Fruit fly (Drosophila melanogaster) whole organism, embryonic: ENCODE data around the gene CG46439.

Experiments used
- CG1647 ChIP-seq: fragments of 200-800 bp; sonication (Bioruptor generic); optimal IDR thresholded peaks from 3 replicates; lab custom pipeline; 2016; ENCODE audit warnings: missing biosample characterization, missing genetic modification characterization
- CG7786 ChIP-seq: fragments of 200-800 bp; sonication (Bioruptor generic); optimal IDR thresholded peaks from 2 replicates; lab custom pipeline; 2016; ENCODE audit warnings: missing biosample characterization, missing genetic modification characterization
- CG7987 ChIP-seq: fragments of 200-800 bp; sonication (Bioruptor generic); optimal IDR thresholded peaks from 2 replicates; lab custom pipeline; 2018; ENCODE audit warnings: missing biosample characterization, mild to moderate bottlenecking, missing genetic modification characterization, moderate library complexity
- CG9437 ChIP-seq: fragments of 200-800 bp; sonication (Bioruptor generic); optimal IDR thresholded peaks from 2 replicates; lab custom pipeline; 2018; ENCODE audit warnings: missing biosample characterization, mild to moderate bottlenecking, missing genetic modification characterization
- Dll ChIP-seq: fragments of 200-800 bp; sonication (Bioruptor generic); IDR thresholded peaks from 4 replicates; pipeline ENCODE4 v1.3.6; 2022; ENCODE audit warnings: missing biosample characterization, missing genetic modification characterization; ENCODE audit not compliant: partially characterized antibody
- Dp ChIP-seq: fragments of 200-800 bp; sonication (Bioruptor generic); optimal IDR thresholded peaks from 2 replicates; lab custom pipeline; 2018; ENCODE audit warnings: missing biosample characterization, mild to moderate bottlenecking, missing genetic modification characterization, moderate library complexity
- NK7.1 ChIP-seq: fragments of 200-800 bp; sonication (Bioruptor generic); optimal IDR thresholded peaks from 3 replicates; lab custom pipeline; 2016; ENCODE audit warnings: missing biosample characterization, missing genetic modification characterization
- Nf-YB ChIP-seq: fragments of 200-800 bp; sonication (Bioruptor generic); optimal IDR thresholded peaks from 3 replicates; lab custom pipeline; 2019; ENCODE audit warnings: missing biosample characterization, mild to moderate bottlenecking, missing genetic modification characterization, moderate library complexity
- Nf-YC ChIP-seq: fragments of 200-800 bp; optimal IDR thresholded peaks from 3 replicates; lab custom pipeline; 2019; ENCODE audit warnings: missing biosample characterization, mild to moderate bottlenecking, missing genetic modification characterization, moderate library complexity
- Rfx ChIP-seq: fragments of 200-800 bp; sonication (Bioruptor generic); IDR thresholded peaks from 2 replicates; pipeline ENCODE4 v1.3.6; 2022; ENCODE audit warnings: missing biosample characterization, missing genetic modification characterization
- az2 ChIP-seq: fragments of 200-800 bp; sonication (Bioruptor generic); optimal IDR thresholded peaks from 3 replicates; lab custom pipeline; 2016; ENCODE audit warnings: missing biosample characterization, missing genetic modification characterization
- bbx ChIP-seq: fragments of 200-800 bp; sonication (Bioruptor generic); IDR thresholded peaks from 2 replicates; pipeline ENCODE4 v1.3.6; 2022; ENCODE audit warnings: missing biosample characterization, missing genetic modification characterization; ENCODE audit not compliant: partially characterized antibody
- chinmo ChIP-seq: fragments of 200-800 bp; sonication (Bioruptor generic); IDR thresholded peaks from 4 replicates; pipeline ENCODE4 v1.3.6; 2022; ENCODE audit warnings: missing biosample characterization, missing genetic modification characterization; ENCODE audit not compliant: partially characterized antibody
- chn ChIP-seq: fragments of 200-800 bp; sonication (Bioruptor generic); optimal IDR thresholded peaks from 2 replicates; lab custom pipeline; 2016; ENCODE audit warnings: missing biosample characterization, missing genetic modification characterization
- grn ChIP-seq: fragments of 200-800 bp; sonication (Bioruptor generic); optimal IDR thresholded peaks from 3 replicates; lab custom pipeline; 2017; ENCODE audit warnings: missing biosample characterization, missing genetic modification characterization
- run ChIP-seq: fragments of 200-800 bp; sonication (Bioruptor generic); optimal IDR thresholded peaks from 3 replicates; lab custom pipeline; 2018; ENCODE audit warnings: missing biosample characterization, mild to moderate bottlenecking, missing genetic modification characterization
- sens ChIP-seq: fragments of 200-800 bp; sonication (Bioruptor generic); peaks from one replicate; lab custom pipeline; 2016; ENCODE audit warnings: missing biosample characterization, missing genetic modification characterization
- sima ChIP-seq: fragments of 200-800 bp; sonication (Bioruptor generic); optimal IDR thresholded peaks from 2 replicates; lab custom pipeline; 2016; ENCODE audit warnings: missing biosample characterization, missing genetic modification characterization
- sr ChIP-seq: fragments of 200-800 bp; sonication (Bioruptor generic); IDR thresholded peaks from 3 replicates; pipeline ENCODE4 v1.3.6; 2022; ENCODE audit warnings: missing biosample characterization, missing genetic modification characterization
- ssp ChIP-seq: fragments of 200-800 bp; sonication (Bioruptor generic); IDR thresholded peaks from 2 replicates; pipeline ENCODE4 v1.3.6; 2022; ENCODE audit warnings: missing biosample characterization, missing genetic modification characterization
- tll ChIP-seq, 2 experiments: fragments of 200-800 bp in 1 of 2; fragments of >200 bp in 1 of 2; sonication (Bioruptor generic) in 1 of 2; optimal IDR thresholded peaks; 2 replicates each; lab custom pipeline; 2017 to 2019; ENCODE audit warnings: missing biosample characterization in 2 of 2, missing genetic modification characterization in 2 of 2, mild to moderate bottlenecking in 1 of 2, moderate library complexity in 1 of 2
- z ChIP-seq: fragments of 200-800 bp; sonication (Bioruptor generic); IDR thresholded peaks from 3 replicates; pipeline ENCODE4 v1.3.6; 2022; ENCODE audit warnings: missing biosample characterization, missing genetic modification characterization
- zfh2 ChIP-seq: fragments of 200-800 bp; sonication (Bioruptor generic); optimal IDR thresholded peaks from 2 replicates; lab custom pipeline; 2016; ENCODE audit warnings: missing biosample characterization, missing genetic modification characterization

CG46439 gene

dm6 chr3L:11045009-11045408, 51.0 kb downstream of the CG46439 start (continued):
- TF ChIP-seq zfh2 (no peak), NK7.1 (no peak), sens (GFP tag; lab: Kevin White, UChicago) (peak; percentile 12), sima (GFP tag; lab: Kevin White, UChicago) (no peak), grn (GFP tag; lab: Kevin White, UChicago) (no peak), sr (no peak), az2 (GFP tag; lab: Kevin White, UChicago) (no peak), tll (GFP tag; optimal IDR thresholded peaks at IDR 0.05; lab: Kevin White, UChicago) (no peak), Nf-YB (GFP tag; lab: Kevin White, UChicago) (no peak), chn (GFP tag; lab: Kevin White, UChicago) (peak; percentile 16), z (no peak)

- TF ChIP-seq CG1647 (GFP tag; lab: Kevin White, UChicago) (no peak), Dp (GFP tag; lab: Kevin White, UChicago) (no peak), Rfx (GFP tag; lab: Robert Waterston, UW) (no peak), chinmo (GFP tag; lab: Robert Waterston, UW) (no peak), run (tag; lab: Kevin White, UChicago) (no peak), ssp (GFP tag; lab: Robert Waterston, UW) (no peak), CG7786 (GFP tag; lab: Kevin White, UChicago) (no peak), CG9437 (GFP tag; lab: Kevin White, UChicago) (no peak), NK7.1 (no peak), CG7987 (no peak), Dll (no peak), bbx (GFP tag; lab: Robert Waterston, UW) (no peak), Nf-YC (tag; lab: Kevin White, UChicago) (no peak)
Measured at dm6 chr3L:11043650-11044049, 52.4 kb downstream of the CG46439 start.
